Fruit fly (Drosophila melanogaster) whole organism, embryonic: Measurements from ENCODE around the gene Sap30.
A peak's percentile ranks its signal among the peaks of the same experiment; 100 is the strongest.

Experiments
- Asciz ChIP-seq: fragments of 200-800 bp; sonication (Bioruptor generic); optimal IDR thresholded peaks from 2 replicates; lab custom pipeline; 2017; ENCODE audit warnings: missing biosample characterization, mild to moderate bottlenecking, missing genetic modification characterization, missing genetic modification reagents
- C15 ChIP-seq: fragments of 200-800 bp; sonication (Bioruptor generic); IDR thresholded peaks from 3 replicates; pipeline ENCODE4 v1.3.6; 2022; ENCODE audit warnings: missing biosample characterization, missing genetic modification characterization
- CG1024 ChIP-seq: fragments of 200-800 bp; sonication (Bioruptor generic); IDR thresholded peaks from 2 replicates; pipeline ENCODE4 v1.3.6; 2022; ENCODE audit warnings: missing biosample characterization, missing genetic modification characterization
- CG10431 ChIP-seq: fragments of 200-800 bp; sonication (Bioruptor generic); optimal IDR thresholded peaks from 3 replicates; lab custom pipeline; 2018; ENCODE audit warnings: missing biosample characterization, mild to moderate bottlenecking, missing genetic modification characterization
- CG11560 ChIP-seq: fragments of 200-800 bp; sonication (Bioruptor generic); IDR thresholded peaks from 3 replicates; pipeline ENCODE4 v1.3.6; 2022; ENCODE audit warnings: missing biosample characterization, missing genetic modification characterization
- CG12299 ChIP-seq: fragments of 200-800 bp; sonication (Bioruptor generic); optimal IDR thresholded peaks from 2 replicates; lab custom pipeline; 2018; ENCODE audit warnings: missing biosample characterization, mild to moderate bottlenecking, missing genetic modification characterization
- CG12391 ChIP-seq: fragments of 200-800 bp; sonication (Bioruptor generic); optimal IDR thresholded peaks from 3 replicates; lab custom pipeline; 2018; ENCODE audit warnings: missing biosample characterization, mild to moderate bottlenecking, missing genetic modification characterization, moderate library complexity
- CG14441 ChIP-seq: fragments of 200-800 bp; sonication (Bioruptor generic); IDR thresholded peaks from 2 replicates; pipeline ENCODE4 v1.3.6; 2022; ENCODE audit warnings: missing biosample characterization, missing genetic modification characterization
- CG1647 ChIP-seq: fragments of 200-800 bp; sonication (Bioruptor generic); optimal IDR thresholded peaks from 3 replicates; lab custom pipeline; 2016; ENCODE audit warnings: missing biosample characterization, missing genetic modification characterization
- CG16779 ChIP-seq: fragments of 200-800 bp; sonication (Bioruptor generic); IDR thresholded peaks from 2 replicates; pipeline ENCODE4 v1.3.6; 2022; ENCODE audit warnings: missing biosample characterization, missing genetic modification characterization
- CG16863 ChIP-seq: fragments of 200-800 bp; sonication (Bioruptor generic); optimal IDR thresholded peaks from 3 replicates; lab custom pipeline; 2016; ENCODE audit warnings: missing biosample characterization, missing genetic modification characterization
- CG17802 ChIP-seq: fragments of 200-800 bp; sonication (Bioruptor generic); optimal IDR thresholded peaks from 2 replicates; lab custom pipeline; 2018; ENCODE audit warnings: missing biosample characterization, mild to moderate bottlenecking, missing genetic modification characterization, moderate library complexity
- CG17912 ChIP-seq: fragments of 200-800 bp; sonication (Bioruptor generic); optimal IDR thresholded peaks from 2 replicates; lab custom pipeline; 2018; ENCODE audit warnings: missing biosample characterization, mild to moderate bottlenecking, missing genetic modification characterization
- CG1792 ChIP-seq: fragments of 200-800 bp; sonication (Bioruptor generic); optimal IDR thresholded peaks from 2 replicates; lab custom pipeline; 2016; ENCODE audit warnings: missing biosample characterization, missing genetic modification characterization
- CG30403 ChIP-seq: fragments of 200-800 bp; sonication (Bioruptor generic); optimal IDR thresholded peaks from 3 replicates; lab custom pipeline; 2016; ENCODE audit warnings: missing biosample characterization, missing genetic modification characterization
- CG30431 ChIP-seq: fragments of 200-800 bp; sonication (Bioruptor generic); optimal IDR thresholded peaks from 2 replicates; lab custom pipeline; 2017; ENCODE audit warnings: missing biosample characterization, missing genetic modification characterization
- CG4820 ChIP-seq: fragments of 200-800 bp; sonication (Bioruptor generic); optimal IDR thresholded peaks from 3 replicates; lab custom pipeline; 2016; ENCODE audit warnings: missing biosample characterization, missing genetic modification characterization
- CG6654 ChIP-seq: fragments of 200-800 bp; sonication (Bioruptor generic); optimal IDR thresholded peaks from 2 replicates; lab custom pipeline; 2017; ENCODE audit warnings: missing biosample characterization, mild to moderate bottlenecking, missing genetic modification characterization
- CG6689 ChIP-seq: fragments of 200-800 bp; sonication (Bioruptor generic); IDR thresholded peaks from 2 replicates; pipeline ENCODE4 v1.3.6; 2022; ENCODE audit warnings: missing biosample characterization, missing genetic modification characterization
- CG8388 ChIP-seq: fragments of 200-800 bp; sonication (Bioruptor generic); optimal IDR thresholded peaks from 2 replicates; lab custom pipeline; 2019; ENCODE audit warnings: missing biosample characterization, mild to moderate bottlenecking, missing genetic modification characterization, moderate library complexity
- D19A ChIP-seq: fragments of 200-800 bp; optimal IDR thresholded peaks from 3 replicates; lab custom pipeline; 2019; ENCODE audit warnings: missing biosample characterization, mild to moderate bottlenecking, missing genetic modification characterization, moderate library complexity
- Dek ChIP-seq: fragments of 200-800 bp; sonication (Bioruptor generic); optimal IDR thresholded peaks from 3 replicates; lab custom pipeline; 2019; ENCODE audit warnings: missing biosample characterization, mild to moderate bottlenecking, missing genetic modification characterization, moderate library complexity
- Drgx ChIP-seq: fragments of 200-800 bp; sonication (Bioruptor generic); IDR thresholded peaks from 2 replicates; pipeline ENCODE4 v1.3.6; 2022; ENCODE audit warnings: missing biosample characterization, missing genetic modification characterization
- Hr51 ChIP-seq, 2 experiments: fragments of 200-800 bp; sonication (Bioruptor generic); optimal IDR thresholded peaks; 2 replicates in 1 of 2; 3 replicates in 1 of 2; lab custom pipeline; 2016 to 2018; ENCODE audit warnings: missing biosample characterization in 2 of 2, missing genetic modification characterization in 2 of 2, mild to moderate bottlenecking in 1 of 2, moderate library complexity in 1 of 2
- Kr ChIP-seq: fragments of 200-800 bp; sonication (Bioruptor generic); optimal IDR thresholded peaks from 2 replicates; lab custom pipeline; 2017; ENCODE audit warnings: missing biosample characterization, mild to moderate bottlenecking, missing genetic modification characterization
- MBD-R2 ChIP-seq: fragments of 200-800 bp; sonication (Bioruptor generic); IDR thresholded peaks from 2 replicates; pipeline ENCODE4 v1.3.6; 2022; ENCODE audit warnings: missing biosample characterization, missing genetic modification characterization
- Max ChIP-seq: fragments of 200-800 bp; sonication (Bioruptor generic); optimal IDR thresholded peaks from 2 replicates; lab custom pipeline; 2016; ENCODE audit warnings: missing biosample characterization, mild to moderate bottlenecking, missing genetic modification characterization
- Med ChIP-seq: fragments of 200-800 bp; sonication (Bioruptor generic); peaks from one replicate; lab custom pipeline; 2016; ENCODE audit warnings: missing biosample characterization, missing genetic modification characterization, mild to moderate bottlenecking, inconsistent platforms, moderate library complexity
- Mrtf ChIP-seq: fragments of 200-800 bp; sonication (Bioruptor generic); IDR thresholded peaks from 3 replicates; pipeline ENCODE4 v1.3.6; 2022; ENCODE audit warnings: missing biosample characterization, missing genetic modification characterization
- Pdp1 ChIP-seq, 2 experiments: fragments of 200-800 bp; sonication (Bioruptor generic); optimal IDR thresholded peaks; 3 replicates each; lab custom pipeline; 2016; ENCODE audit warnings: missing biosample characterization in 2 of 2, missing genetic modification characterization in 2 of 2, mild to moderate bottlenecking in 1 of 2, moderate library complexity in 1 of 2
- Sin3A ChIP-seq: fragments of >200 bp; optimal IDR thresholded peaks from 2 replicates; lab custom pipeline; 2018
- Sry-β ChIP-seq: fragments of 200-800 bp; sonication (Bioruptor generic); optimal IDR thresholded peaks from 2 replicates; lab custom pipeline; 2018; ENCODE audit warnings: missing biosample characterization, mild to moderate bottlenecking, missing genetic modification characterization, moderate library complexity
- Sry-δ ChIP-seq: fragments of 200-800 bp; sonication (Bioruptor generic); optimal IDR thresholded peaks from 2 replicates; lab custom pipeline; 2016; ENCODE audit warnings: missing biosample characterization, missing genetic modification characterization
- Taf1 ChIP-seq: fragments of 200-800 bp; sonication (Bioruptor generic); IDR thresholded peaks from 2 replicates; pipeline ENCODE4 v1.3.6; 2022; ENCODE audit warnings: missing biosample characterization, missing genetic modification characterization
- ash1 ChIP-seq: fragments of 200-800 bp; sonication (Bioruptor generic); optimal IDR thresholded peaks from 2 replicates; lab custom pipeline; 2018; ENCODE audit warnings: missing biosample characterization, mild to moderate bottlenecking, missing genetic modification characterization
- bowl ChIP-seq: fragments of 200-800 bp; sonication (Bioruptor generic); IDR thresholded peaks from 2 replicates; pipeline ENCODE4 v1.3.6; 2022; ENCODE audit warnings: missing biosample characterization, missing genetic modification characterization
- exex ChIP-seq: fragments of 200-800 bp; sonication (Bioruptor generic); optimal IDR thresholded peaks from 4 replicates; lab custom pipeline; 2018; ENCODE audit warnings: missing biosample characterization, mild to moderate bottlenecking, missing genetic modification characterization, moderate library complexity
- fd3F ChIP-seq: fragments of 200-800 bp; sonication (Bioruptor generic); optimal IDR thresholded peaks from 2 replicates; lab custom pipeline; 2018; ENCODE audit warnings: missing biosample characterization, mild to moderate bottlenecking, missing genetic modification characterization, moderate library complexity
- fru ChIP-seq: fragments of >200 bp; optimal IDR thresholded peaks from 2 replicates; lab custom pipeline; 2017
- gce ChIP-seq: fragments of 200-800 bp; sonication (Bioruptor generic); IDR thresholded peaks from 3 replicates; pipeline ENCODE4 v1.3.6; 2022; ENCODE audit warnings: missing biosample characterization, missing genetic modification characterization
- ham ChIP-seq: fragments of 200-800 bp; sonication (Bioruptor generic); IDR thresholded peaks from 2 replicates; pipeline ENCODE4 v1.3.6; 2022; ENCODE audit warnings: missing biosample characterization, missing genetic modification characterization
- nerfin-1 ChIP-seq: fragments of 200-800 bp; sonication (Bioruptor generic); optimal IDR thresholded peaks from 3 replicates; lab custom pipeline; 2019; ENCODE audit warnings: missing biosample characterization, mild to moderate bottlenecking, missing genetic modification characterization, moderate library complexity
- nerfin-2 ChIP-seq: fragments of 200-800 bp; sonication (Bioruptor generic); IDR thresholded peaks from 2 replicates; pipeline ENCODE4 v1.3.6; 2022; ENCODE audit warnings: missing biosample characterization, missing genetic modification characterization; ENCODE audit not compliant: partially characterized antibody
- prd ChIP-seq, 3 experiments: fragments of >200 bp in 2 of 3; fragments of 200-800 bp in 1 of 3; sonication (Bioruptor generic) in 1 of 3; optimal IDR thresholded peaks in 2 of 3; IDR thresholded peaks in 1 of 3; 2 replicates in 2 of 3; 3 replicates in 1 of 3; pipeline versions ENCODE4 v1.3.6 to Lab custom; 2017 to 2022; ENCODE audit warnings: missing biosample characterization in 1 of 3, missing genetic modification characterization in 1 of 3
- pum ChIP-seq: fragments of 200-800 bp; sonication (Bioruptor generic); optimal IDR thresholded peaks from 2 replicates; lab custom pipeline; 2016; ENCODE audit warnings: missing biosample characterization, missing genetic modification characterization
- repo ChIP-seq: fragments of 200-800 bp; sonication (Bioruptor generic); optimal IDR thresholded peaks from 2 replicates; lab custom pipeline; 2016; ENCODE audit warnings: missing biosample characterization, missing genetic modification characterization
- sima ChIP-seq: fragments of 200-800 bp; sonication (Bioruptor generic); optimal IDR thresholded peaks from 2 replicates; lab custom pipeline; 2016; ENCODE audit warnings: missing biosample characterization, missing genetic modification characterization
- sna ChIP-seq: fragments of 200-800 bp; sonication (Bioruptor generic); IDR thresholded peaks from 2 replicates; pipeline ENCODE4 v1.3.6; 2022; ENCODE audit warnings: missing biosample characterization, missing genetic modification characterization; ENCODE audit not compliant: partially characterized antibody
- trh ChIP-seq: fragments of 200-800 bp; sonication (Bioruptor generic); optimal IDR thresholded peaks from 2 replicates; lab custom pipeline; 2016; ENCODE audit warnings: missing biosample characterization, missing genetic modification characterization
- unpg ChIP-seq: fragments of 200-800 bp; sonication (Bioruptor generic); optimal IDR thresholded peaks from 3 replicates; lab custom pipeline; 2018; ENCODE audit warnings: missing biosample characterization, mild to moderate bottlenecking, missing genetic modification characterization, moderate library complexity
- vvl ChIP-seq: fragments of 200-800 bp; sonication (Bioruptor generic); IDR thresholded peaks from 2 replicates; pipeline ENCODE4 v1.3.6; 2022; ENCODE audit warnings: missing biosample characterization, missing genetic modification characterization
- zen ChIP-seq: fragments of 200-800 bp; sonication (Bioruptor generic); optimal IDR thresholded peaks from 3 replicates; lab custom pipeline; 2018; ENCODE audit warnings: missing biosample characterization, mild to moderate bottlenecking, missing genetic modification characterization, moderate library complexity

Sap30 gene

dm6 chrX:16822080-16822479 is 35.0 kb downstream of the Sap30 start (continued):
- no peak for TF ChIP-seq sna
- TF ChIP-seq CG30403 (GFP tag; lab: Kevin White, UChicago) = peak; percentile 46
- TF ChIP-seq trh (GFP tag; lab: Kevin White, UChicago) = no peak
- TF ChIP-seq CG8388 (GFP tag; lab: Kevin White, UChicago) = peak; percentile 37
- TF ChIP-seq CG11560 = no peak
- TF ChIP-seq CG16863 = no peak
- TF ChIP-seq zen (tag; lab: Kevin White, UChicago) = no peak
- peak; percentile 11 for TF ChIP-seq CG12299 (tag; lab: Kevin White, UChicago)
- 0 out of 2 replicates have a peak, but pooled peaks have one; percentile 18 for TF ChIP-seq bowl
- peak; percentile 32 for TF ChIP-seq Med
- peak; percentile 88 for TF ChIP-seq Drgx (GFP tag; lab: Robert Waterston, UW)
- 0 out of 3 replicates have a peak, but pooled peaks have one; percentile 34 for TF ChIP-seq Mrtf (GFP tag; lab: Robert Waterston, UW)
- TF ChIP-seq CG6654 (GFP tag; lab: Kevin White, UChicago) = no peak
- peak; percentile 56 for TF ChIP-seq CG12391 (tag; lab: Kevin White, UChicago)
- peak; percentile 68 for TF ChIP-seq CG6689
- no peak for TF ChIP-seq nerfin-2
- peak; percentile 13 for TF ChIP-seq CG4820
- TF ChIP-seq Taf1 = no peak
- no peak for TF ChIP-seq sima (GFP tag; lab: Kevin White, UChicago)
- no peak for TF ChIP-seq CG1792
- TF ChIP-seq CG30431 = no peak
- TF ChIP-seq Pdp1 (GFP tag; optimal IDR thresholded peaks at IDR 0.05; lab: Kevin White, UChicago) = peak in 1 of 2 experiments; percentile 8
- no peak for TF ChIP-seq ham
- no peak for TF ChIP-seq fru (lab: Kevin White, UChicago)
- TF ChIP-seq Sry-δ (GFP tag; lab: Kevin White, UChicago) = no peak
- no peak for TF ChIP-seq Sry-β
- no peak for TF ChIP-seq CG1647
- peak in 1 of 2 experiments; percentile 70 for TF ChIP-seq Hr51 (GFP tag; optimal IDR thresholded peaks at IDR 0.05; lab: Kevin White, UChicago)
- no peak for TF ChIP-seq Asciz (GFP tag; lab: Kevin White, UChicago)
- no peak for TF ChIP-seq CG16779
- TF ChIP-seq CG10431 (GFP tag; lab: Kevin White, UChicago) = no peak
- peak; percentile 74 for TF ChIP-seq unpg
- TF ChIP-seq ash1 (GFP tag; lab: Kevin White, UChicago) = no peak
- no peak for TF ChIP-seq C15
- TF ChIP-seq CG1024 (GFP tag; lab: Robert Waterston, UW) = no peak
- TF ChIP-seq repo (GFP tag; lab: Kevin White, UChicago) = no peak
- peak; percentile 76 for TF ChIP-seq CG14441 (GFP tag; lab: Robert Waterston, UW)
- no peak for TF ChIP-seq CG17802
- no peak for TF ChIP-seq CG17912 (GFP tag; lab: Kevin White, UChicago)
- no peak for TF ChIP-seq Dek
- TF ChIP-seq MBD-R2 = no peak
- TF ChIP-seq nerfin-1 = peak; percentile 1
- peak; percentile 76 for TF ChIP-seq vvl (GFP tag; lab: Robert Waterston, UW)
- TF ChIP-seq Max (GFP tag; lab: Kevin White, UChicago) = no peak
- TF ChIP-seq Sin3A = no peak
- TF ChIP-seq D19A = peak; percentile 37
- TF ChIP-seq gce (GFP tag; lab: Robert Waterston, UW) = no peak
- TF ChIP-seq prd (optimal IDR thresholded peaks at IDR 0.05; lab: Kevin White, UChicago) = no peak
- TF ChIP-seq prd (GFP tag; IDR thresholded peaks at IDR 0.05; lab: Robert Waterston, UW) = peak; percentile 65
- TF ChIP-seq pum (GFP tag; lab: Kevin White, UChicago) = no peak
- no peak for TF ChIP-seq exex (tag; lab: Kevin White, UChicago)
- no peak for TF ChIP-seq Kr (GFP tag; lab: Kevin White, UChicago)
- TF ChIP-seq fd3F (GFP tag; lab: Kevin White, UChicago) = peak; percentile 41
